Fruit fly (Drosophila melanogaster): ENCODE data around the gene Cf2.
A peak's percentile ranks its signal among the peaks of the same experiment; 100 is the strongest.

The Cf2 gene

DNA sequence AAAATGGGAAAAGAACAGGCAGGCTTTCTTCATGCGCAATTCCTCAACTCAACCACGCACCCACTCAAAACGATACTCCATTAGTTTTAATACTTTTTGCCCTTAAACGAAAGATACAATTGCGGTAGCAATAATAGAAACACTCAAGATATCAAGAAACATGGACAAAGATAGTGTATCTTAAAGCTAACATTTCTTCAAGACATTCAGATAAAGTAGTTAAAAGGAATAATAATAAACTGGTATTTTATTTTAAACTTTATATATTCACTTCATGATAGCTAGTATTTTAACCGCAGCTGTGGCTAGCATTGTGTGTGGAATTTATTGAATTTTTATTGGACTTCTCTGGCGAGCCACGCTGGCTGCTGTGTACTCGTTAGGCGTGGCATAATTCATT is 26.8 kb downstream of the Cf2 start (continued):
- TF ChIP-seq CG10209 (GFP tag; optimal IDR thresholded peaks at IDR 0.05) (peak; percentile 43), Sry-β (GFP tag; optimal IDR thresholded peaks at IDR 0.05) (no peak), hbn (GFP tag; IDR thresholded peaks at IDR 0.05; ENCODE audit: partially characterized antibody) (no peak), CG32532 (GFP tag; IDR thresholded peaks at IDR 0.05) (peak; percentile 36; the same call in 1 of the 2 replicates), CG17912 (GFP tag; optimal IDR thresholded peaks at IDR 0.05) (no peak), gem (tag; optimal IDR thresholded peaks at IDR 0.05) (peak; percentile 87), twi (tag; optimal IDR thresholded peaks at IDR 0.05) (peak; percentile 20), slou (GFP tag; optimal IDR thresholded peaks at IDR 0.05) (no peak), CG12104 (GFP tag; optimal IDR thresholded peaks at IDR 0.05) (no peak), wor (GFP tag; IDR thresholded peaks at IDR 0.05) (no peak), pan (optimal IDR thresholded peaks at IDR 0.05) (no peak), pan (GFP tag; optimal IDR thresholded peaks at IDR 0.05 in 1 of 2, IDR thresholded peaks at IDR 0.05 in 1 of 2) (peak in 1 of 2 experiments; percentile 77), CG7786 (GFP tag; optimal IDR thresholded peaks at IDR 0.05) (no peak), Drgx (GFP tag; IDR thresholded peaks at IDR 0.05) (no peak), ab (GFP tag; optimal IDR thresholded peaks at IDR 0.05) (no peak), lab (GFP tag; optimal IDR thresholded peaks at IDR 0.05) (peak; percentile 82), pita (GFP tag; optimal IDR thresholded peaks at IDR 0.05) (no peak), sens (GFP tag) (peak; percentile 88), psq (GFP tag; optimal IDR thresholded peaks at IDR 0.05) (no peak), Lhr (GFP tag; optimal IDR thresholded peaks at IDR 0.05) (no peak), Poxn (GFP tag; IDR thresholded peaks at IDR 0.05) (no peak), HLH4C (GFP tag; IDR thresholded peaks at IDR 0.05; ENCODE audit: partially characterized antibody) (no peak), fd64A (GFP tag; optimal IDR thresholded peaks at IDR 0.05) (no peak), B-H1 (GFP tag; IDR thresholded peaks at IDR 0.05) (peak; percentile 52), zfh2 (GFP tag; optimal IDR thresholded peaks at IDR 0.05) (no peak), lbe (GFP tag; optimal IDR thresholded peaks at IDR 0.05) (no peak), CG13296 (GFP tag; optimal IDR thresholded peaks at IDR 0.05) (peak; percentile 53), CG14014 (GFP tag; IDR thresholded peaks at IDR 0.05) (peak; percentile 63; the same call in 1 of the 2 replicates)

DNA sequence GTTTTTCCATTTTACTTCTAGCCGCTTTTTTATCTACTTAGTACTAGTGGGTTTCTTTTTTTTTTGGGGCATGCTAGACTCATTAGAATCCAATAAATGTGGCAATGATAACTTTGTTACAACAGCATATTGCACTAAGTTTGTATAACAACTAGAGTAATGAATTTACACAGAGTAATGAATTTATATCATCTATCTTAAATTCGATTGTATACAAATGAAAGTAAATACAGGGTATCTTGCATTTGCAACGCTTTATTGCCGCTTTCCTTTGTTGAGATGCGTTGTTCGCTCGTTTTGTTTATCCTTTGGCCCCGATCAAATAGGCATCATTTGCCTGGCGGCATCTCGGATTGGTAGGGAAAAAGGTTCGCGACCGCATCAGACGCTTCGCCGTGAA is 28.1 kb downstream of the Cf2 start:
- 0 out of 3 replicates have a peak, but pooled peaks have one; percentile 9 for TF ChIP-seq CG2889 (GFP tag; IDR thresholded peaks at IDR 0.05)
- no peak for TF ChIP-seq unc-4 (GFP tag; IDR thresholded peaks at IDR 0.05; ENCODE audit: partially characterized antibody)
- peak; percentile 30 for TF ChIP-seq CG11504 (tag; optimal IDR thresholded peaks at IDR 0.05)
- TF ChIP-seq CG1529 (GFP tag; optimal IDR thresholded peaks at IDR 0.05) = no peak
- TF ChIP-seq CG6175 (GFP tag; IDR thresholded peaks at IDR 0.05) = no peak
- TF ChIP-seq Med (GFP tag) = peak; percentile 45
- peak; percentile 5 for TF ChIP-seq grau (tag; optimal IDR thresholded peaks at IDR 0.05)
- no peak for TF ChIP-seq CG3407 (GFP tag; optimal IDR thresholded peaks at IDR 0.05)
- no peak for TF ChIP-seq fd3F (GFP tag; optimal IDR thresholded peaks at IDR 0.05)
- no peak for TF ChIP-seq H15 (GFP tag; IDR thresholded peaks at IDR 0.05)
- no peak for TF ChIP-seq Ssrp (tag; optimal IDR thresholded peaks at IDR 0.05)
- TF ChIP-seq ATbp (GFP tag; optimal IDR thresholded peaks at IDR 0.05) = no peak
- peak; percentile 4 for TF ChIP-seq Fer1 (GFP tag; optimal IDR thresholded peaks at IDR 0.05)
- no peak for TF ChIP-seq CG9876 (GFP tag; optimal IDR thresholded peaks at IDR 0.05)
- TF ChIP-seq CG10366 (GFP tag; IDR thresholded peaks at IDR 0.05) = no peak
- TF ChIP-seq vnd (GFP tag; IDR thresholded peaks at IDR 0.05; ENCODE audit: partially characterized antibody) = no peak
- TF ChIP-seq CG15073 (GFP tag; optimal IDR thresholded peaks at IDR 0.05) = no peak
- no peak for TF ChIP-seq run (tag; optimal IDR thresholded peaks at IDR 0.05)
- TF ChIP-seq crc (GFP tag; optimal IDR thresholded peaks at IDR 0.05) = no peak
- no peak for TF ChIP-seq HLH54F (GFP tag; optimal IDR thresholded peaks at IDR 0.05)
- no peak for TF ChIP-seq Dad (GFP tag; optimal IDR thresholded peaks at IDR 0.05)
- peak; percentile 18 for TF ChIP-seq CG2120 (GFP tag; optimal IDR thresholded peaks at IDR 0.05)
- no peak for TF ChIP-seq CG1832 (GFP tag; optimal IDR thresholded peaks at IDR 0.05)
- TF ChIP-seq cas (GFP tag; IDR thresholded peaks at IDR 0.05) = no peak
- no peak for TF ChIP-seq CG1792 (GFP tag; optimal IDR thresholded peaks at IDR 0.05)
